Fruit fly (Drosophila melanogaster): ENCODE measurements around the gene CG14313.

The CG14313 gene

dm6 chr3R:18169982-18170531 lies 21.7 kb downstream of the CG14313 start:
- TF ChIP-seq D1 (tag; optimal IDR thresholded peaks at IDR 0.05) (no peak), fd96Ca (GFP tag; IDR thresholded peaks at IDR 0.05) (no peak), CG14655 (GFP tag; optimal IDR thresholded peaks at IDR 0.05) (no peak), Pif1A (GFP tag; optimal IDR thresholded peaks at IDR 0.05) (no peak), Snoo (tag; optimal IDR thresholded peaks at IDR 0.05) (no peak), Ets98B (GFP tag; IDR thresholded peaks at IDR 0.05) (no peak), CG4496 (GFP tag; IDR thresholded peaks at IDR 0.05) (no peak), CG8159 (tag; optimal IDR thresholded peaks at IDR 0.05) (no peak), EcR (GFP tag; optimal IDR thresholded peaks at IDR 0.05) (no peak), CG10348 (GFP tag; IDR thresholded peaks at IDR 0.05) (no peak), CG15710 (tag; optimal IDR thresholded peaks at IDR 0.05) (no peak), CG12605 (GFP tag; IDR thresholded peaks at IDR 0.05) (no peak)

dm6 chr3R:18168929-18169350 lies 22.8 kb downstream of the CG14313 start:
- peak; percentile 31 for TF ChIP-seq Pif1B (GFP tag; optimal IDR thresholded peaks at IDR 0.05)
- TF ChIP-seq CG34367 (tag; optimal IDR thresholded peaks at IDR 0.05): no peak
- TF ChIP-seq fd96Ca (GFP tag; IDR thresholded peaks at IDR 0.05): no peak
- peak; percentile 1 for TF ChIP-seq CG9948 (tag; optimal IDR thresholded peaks at IDR 0.05)
- no peak for TF ChIP-seq Pif1A (GFP tag; optimal IDR thresholded peaks at IDR 0.05)
- peak; percentile 20 for TF ChIP-seq CG17806 (tag; optimal IDR thresholded peaks at IDR 0.05)
- no peak for TF ChIP-seq gl (tag; optimal IDR thresholded peaks at IDR 0.05)
- TF ChIP-seq CG14655 (GFP tag; optimal IDR thresholded peaks at IDR 0.05): peak; percentile 65
- TF ChIP-seq CG15710 (tag; optimal IDR thresholded peaks at IDR 0.05): no peak
- TF ChIP-seq CG8159 (tag; optimal IDR thresholded peaks at IDR 0.05): peak; percentile 48
- TF ChIP-seq CG8301 (tag; optimal IDR thresholded peaks at IDR 0.05): peak; percentile 49
- TF ChIP-seq CG13204 (GFP tag; optimal IDR thresholded peaks at IDR 0.05): no peak
- peak; percentile 21 for TF ChIP-seq Snoo (tag; optimal IDR thresholded peaks at IDR 0.05)

- TF ChIP-seq CG17806 (tag; optimal IDR thresholded peaks at IDR 0.05) (peak; percentile 2), CG8301 (tag; optimal IDR thresholded peaks at IDR 0.05) (no peak), rn (GFP tag; IDR thresholded peaks at IDR 0.05) (no peak), CG9948 (tag; optimal IDR thresholded peaks at IDR 0.05) (no peak), CG10348 (GFP tag; IDR thresholded peaks at IDR 0.05) (no peak), CG15710 (tag; optimal IDR thresholded peaks at IDR 0.05) (peak; percentile 25), gl (tag; optimal IDR thresholded peaks at IDR 0.05) (no peak), CG12605 (GFP tag; IDR thresholded peaks at IDR 0.05) (peak; percentile 88), Ets98B (GFP tag; IDR thresholded peaks at IDR 0.05) (peak; percentile 51), Snoo (tag; optimal IDR thresholded peaks at IDR 0.05) (no peak), fd96Ca (GFP tag; IDR thresholded peaks at IDR 0.05) (peak; percentile 54; the same call in 2 of the 3 replicates), Pif1A (GFP tag; optimal IDR thresholded peaks at IDR 0.05) (peak; percentile 33), EcR (GFP tag; optimal IDR thresholded peaks at IDR 0.05) (peak; percentile 28), CG4496 (GFP tag; IDR thresholded peaks at IDR 0.05) (0 out of 3 replicates have a peak, but pooled peaks have one; percentile 53), CG34367 (tag; optimal IDR thresholded peaks at IDR 0.05) (peak; percentile 21), CG32121 (GFP tag; IDR thresholded peaks at IDR 0.05) (peak; percentile 44), CG8159 (tag; optimal IDR thresholded peaks at IDR 0.05) (peak; percentile 27)
Measured at dm6 chr3R:18168398-18168797, 23.4 kb downstream of the CG14313 start.

dm6 chr3R:18167416-18168237 lies 24.1 kb downstream of the CG14313 start, which contains the start of gene wrd:
Gene wrd (plus strand): TSS chr3R:18167757.
- TF ChIP-seq CG32121 (GFP tag; IDR thresholded peaks at IDR 0.05) (no peak), CG15710 (tag; optimal IDR thresholded peaks at IDR 0.05) (peak; percentile 30), CG8159 (tag; optimal IDR thresholded peaks at IDR 0.05) (peak; percentile 43)

dm6 chr3R:18167173-18167415 lies 24.7 kb downstream of the CG14313 start, which contains the start of the genes CG7215 and Prx5:
Gene CG7215 (minus strand): TSS chr3R:18167273.
Gene Prx5 (minus strand): TSS chr3R:18167273.
- TF ChIP-seq Pif1B (GFP tag; optimal IDR thresholded peaks at IDR 0.05) (no peak), CG15710 (tag; optimal IDR thresholded peaks at IDR 0.05) (no peak), CG8301 (tag; optimal IDR thresholded peaks at IDR 0.05) (no peak), CG12605 (GFP tag; IDR thresholded peaks at IDR 0.05) (no peak), CG10348 (GFP tag; IDR thresholded peaks at IDR 0.05) (no peak), gl (tag; optimal IDR thresholded peaks at IDR 0.05) (no peak), CG4496 (GFP tag; IDR thresholded peaks at IDR 0.05) (no peak), CG14655 (GFP tag; optimal IDR thresholded peaks at IDR 0.05) (no peak), CG17806 (tag; optimal IDR thresholded peaks at IDR 0.05) (no peak), Snoo (tag; optimal IDR thresholded peaks at IDR 0.05) (no peak), Pif1A (GFP tag; optimal IDR thresholded peaks at IDR 0.05) (no peak), D1 (tag; optimal IDR thresholded peaks at IDR 0.05) (no peak), Ets98B (GFP tag; IDR thresholded peaks at IDR 0.05) (no peak)

- TF ChIP-seq CG34367 (tag; optimal IDR thresholded peaks at IDR 0.05): no peak
- no peak for TF ChIP-seq Pif1B (GFP tag; optimal IDR thresholded peaks at IDR 0.05)
- 0 out of 3 replicates have a peak, but pooled peaks have one; percentile 21 for TF ChIP-seq fd96Ca (GFP tag; IDR thresholded peaks at IDR 0.05)
- TF ChIP-seq CG4496 (GFP tag; IDR thresholded peaks at IDR 0.05): 0 out of 3 replicates have a peak, but pooled peaks have one; percentile 14
- no peak for TF ChIP-seq CG13204 (GFP tag; optimal IDR thresholded peaks at IDR 0.05)
- no peak for TF ChIP-seq CG9948 (tag; optimal IDR thresholded peaks at IDR 0.05)
- TF ChIP-seq CG8301 (tag; optimal IDR thresholded peaks at IDR 0.05): no peak
Measured at dm6 chr3R:18166261-18166720, 25.5 kb downstream of the CG14313 start.

Measured in whole organism, pupa.